Worm (Caenorhabditis elegans): ENCODE results near the gene spk-1.
A peak's percentile ranks its signal among the peaks of the same experiment; 100 is the strongest.

Gene spk-1

ce11 chrIII:9455980-9456658, at the start of gene spk-1, which contains the start of gene rheb-1 (continued):
- TF ChIP-seq pqm-1 (tag; optimal IDR thresholded peaks at IDR 0.05) (no peak), mef-2 (tag; optimal IDR thresholded peaks at IDR 0.05) (peak; percentile 79), jun-1 (tag; optimal IDR thresholded peaks at IDR 0.05) (peak; percentile 86), egl-13 (tag; optimal IDR thresholded peaks at IDR 0.05) (peak; percentile 82), nhr-12 (tag; optimal IDR thresholded peaks at IDR 0.05) (no peak), C04F5.9 (tag; optimal IDR thresholded peaks at IDR 0.05) (peak; percentile 37), ceh-8 (GFP tag; optimal IDR thresholded peaks at IDR 0.05) (peak; percentile 14), zag-1 (tag; optimal IDR thresholded peaks at IDR 0.05) (no peak), fkh-8 (tag; optimal IDR thresholded peaks at IDR 0.05) (peak; percentile 94), elt-3 (tag; optimal IDR thresholded peaks at IDR 0.05) (peak in 3 of 6 experiments; percentile 54 to 62 (median 59)), grh-1 (GFP tag; IDR thresholded peaks at IDR 0.05) (peak; percentile 50), unc-130 (tag; optimal IDR thresholded peaks at IDR 0.05) (peak; percentile 81), lin-13 (GFP tag; optimal IDR thresholded peaks at IDR 0.05) (peak; percentile 79), nhr-84 (tag; optimal IDR thresholded peaks at IDR 0.05) (no peak), tlp-1 (tag; optimal IDR thresholded peaks at IDR 0.05) (no peak), hlh-4 (tag; optimal IDR thresholded peaks at IDR 0.05) (no peak), unc-30 (tag; optimal IDR thresholded peaks at IDR 0.05) (no peak), unc-62 (GFP tag; optimal IDR thresholded peaks at IDR 0.05) (no peak), irx-1 (tag; optimal IDR thresholded peaks at IDR 0.05) (peak; percentile 57), nhr-20 (tag; optimal IDR thresholded peaks at IDR 0.05) (peak; percentile 93), nhr-19 (GFP tag; conservative IDR thresholded peaks at IDR 0.05) (peak; percentile 89), blmp-1 (tag; optimal IDR thresholded peaks at IDR 0.05) (peak; percentile 69), nhr-71 (tag; optimal IDR thresholded peaks at IDR 0.05) (peak; percentile 95), sup-37 (GFP tag; optimal IDR thresholded peaks at IDR 0.05) (peak; percentile 57), skn-1 (tag; optimal IDR thresholded peaks at IDR 0.05) (peak; percentile 83), nhr-76 (tag; optimal IDR thresholded peaks at IDR 0.05) (no peak), ztf-4 (tag; optimal IDR thresholded peaks at IDR 0.05) (peak; percentile 76), C16A3.4 (tag; optimal IDR thresholded peaks at IDR 0.05) (peak; percentile 84), lir-3 (tag; optimal IDR thresholded peaks at IDR 0.05; ENCODE audit: poor library complexity) (peak; percentile 71), mep-1 (tag; optimal IDR thresholded peaks at IDR 0.05) (peak; percentile 93), ceh-63 (GFP tag; optimal IDR thresholded peaks at IDR 0.05) (no peak), lin-35 (GFP tag; optimal IDR thresholded peaks at IDR 0.05) (peak; percentile 83 to 89), snu-23 (GFP tag; optimal IDR thresholded peaks at IDR 0.05) (peak; percentile 93), unc-98 (GFP tag; IDR thresholded peaks at IDR 0.05) (no peak)

ce11 chrIII:9408304-9408703, 48.1 kb upstream of the spk-1 start:
- TF ChIP-seq nhr-71 (tag; optimal IDR thresholded peaks at IDR 0.05): peak; percentile 40
- TF ChIP-seq snpc-4 (tag; optimal IDR thresholded peaks at IDR 0.05): peak; percentile 95
- peak in 1 of 2 experiments; percentile 43 for TF ChIP-seq lin-35 (GFP tag; optimal IDR thresholded peaks at IDR 0.05)
- peak; percentile 61 for TF ChIP-seq lin-15B (tag; optimal IDR thresholded peaks at IDR 0.05)
- TF ChIP-seq snu-23 (GFP tag; optimal IDR thresholded peaks at IDR 0.05): peak; percentile 12
- TF ChIP-seq rnt-1 (tag; optimal IDR thresholded peaks at IDR 0.05): peak; percentile 33
- TF ChIP-seq nhr-20 (tag; optimal IDR thresholded peaks at IDR 0.05): peak; percentile 30
- TF ChIP-seq grh-1 (GFP tag; IDR thresholded peaks at IDR 0.05): peak; percentile 54; the same call in 1 of the 2 replicates
- TF ChIP-seq dpl-1 (GFP tag; optimal IDR thresholded peaks at IDR 0.05): peak in 2 of 3 experiments; percentile 19 to 26
- TF ChIP-seq efl-1 (optimal IDR thresholded peaks at IDR 0.05): peak; percentile 21 to 50
- TF ChIP-seq efl-1 (GFP tag; optimal IDR thresholded peaks at IDR 0.05 in 1 of 2): peak; percentile 30 to 54
- peak; percentile 35 for TF ChIP-seq nhr-47 (tag; optimal IDR thresholded peaks at IDR 0.05)
- TF ChIP-seq isw-1 (GFP tag; IDR thresholded peaks at IDR 0.05): peak; percentile 49
- TF ChIP-seq lin-14 (GFP tag; optimal IDR thresholded peaks at IDR 0.05): peak; percentile 29
- TF ChIP-seq nhr-19 (GFP tag; conservative IDR thresholded peaks at IDR 0.05): peak; percentile 64

All from whole organism, L1 larva.